Worm (Caenorhabditis elegans) whole organism, L2 larva: ENCODE measurements around the gene M02E1.3.

Experiments
- F13H6.1 ChIP-seq: sonication (generic microtip); optimal IDR thresholded peaks from 2 replicates; lab custom pipeline; 2016; ENCODE audit warnings: missing genetic modification characterization, missing compliant biosample characterization
- R02D3.7 ChIP-seq: fragments of 150-350 bp; optimal IDR thresholded peaks from 2 replicates; lab custom pipeline; 2014; ENCODE audit warnings: missing biosample characterization, missing genetic modification characterization
- ZK546.5 ChIP-seq: sonication (generic microtip); optimal IDR thresholded peaks from 2 replicates; lab custom pipeline; 2017; ENCODE audit warnings: missing biosample characterization, missing genetic modification characterization
- aly-2 ChIP-seq: fragments of 150-350 bp; optimal IDR thresholded peaks from 2 replicates; lab custom pipeline; 2014; ENCODE audit warnings: missing biosample characterization, missing genetic modification characterization
- ama-1 ChIP-seq: fragments of 150-350 bp; optimal IDR thresholded peaks from 2 replicates; lab custom pipeline; 2018; ENCODE audit warnings: inconsistent platforms
- egl-27 ChIP-seq: sonication (generic microtip); optimal IDR thresholded peaks from 3 replicates; lab custom pipeline; 2017; ENCODE audit warnings: missing biosample characterization, missing genetic modification reagents, missing genetic modification characterization
- lin-13 ChIP-seq: fragments of 150-350 bp; optimal IDR thresholded peaks from 2 replicates; lab custom pipeline; 2014; ENCODE audit warnings: missing biosample characterization, missing genetic modification reagents, missing genetic modification characterization
- mdl-1 ChIP-seq, 2 experiments: fragments of 150-350 bp in 1 of 2; sonication (generic microtip) in 1 of 2; optimal IDR thresholded peaks; 2 replicates each; lab custom pipeline; 2017; ENCODE audit warnings: missing biosample characterization in 2 of 2, missing genetic modification characterization in 2 of 2
- nhr-11 ChIP-seq: fragments of 150-350 bp; optimal IDR thresholded peaks from 2 replicates; lab custom pipeline; 2014; ENCODE audit warnings: missing biosample characterization, missing genetic modification characterization
- nhr-21 ChIP-seq: fragments of 150-350 bp; optimal IDR thresholded peaks from 2 replicates; lab custom pipeline; 2014; ENCODE audit warnings: missing biosample characterization, missing genetic modification characterization
- nhr-6 ChIP-seq: fragments of 150-350 bp; optimal IDR thresholded peaks from 2 replicates; lab custom pipeline; 2014; ENCODE audit warnings: missing biosample characterization, missing genetic modification characterization
- skn-1 ChIP-seq: sonication (generic microtip); optimal IDR thresholded peaks from 2 replicates; lab custom pipeline; 2017; ENCODE audit warnings: missing biosample characterization, missing genetic modification characterization
- unc-62 ChIP-seq: fragments of 150-350 bp; optimal IDR thresholded peaks from 2 replicates; lab custom pipeline; 2014; ENCODE audit warnings: missing biosample characterization, missing genetic modification reagents, missing genetic modification characterization
- ztf-4 ChIP-seq: fragments of 150-350 bp; optimal IDR thresholded peaks from 2 replicates; lab custom pipeline; 2014; ENCODE audit warnings: missing biosample characterization, missing genetic modification characterization

DNA sequence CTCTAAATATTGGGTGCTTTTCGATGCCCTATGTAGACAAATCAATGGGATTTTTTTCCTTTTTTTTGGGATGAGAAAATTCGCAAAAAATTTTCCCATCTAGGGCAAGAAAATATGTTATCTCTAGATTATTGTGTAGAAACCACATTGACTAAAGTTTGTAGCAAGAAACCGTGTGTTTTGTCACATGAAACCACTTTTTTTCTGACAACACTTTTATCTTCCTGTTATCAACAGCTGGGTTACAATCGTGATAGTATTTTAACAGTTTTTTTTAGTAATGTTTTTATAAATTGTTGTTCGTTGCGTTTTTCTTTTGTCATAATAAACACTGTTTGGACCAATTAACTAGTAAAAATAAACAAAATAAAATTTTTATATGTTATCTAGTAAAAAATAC, 10.1 kb upstream of the M02E1.3 start:
- no peak for TF ChIP-seq ztf-4 (tag; lab: Kevin White, UChicago)
- TF ChIP-seq ama-1 = no peak
- TF ChIP-seq egl-27 (tag; lab: Kevin White, UChicago) = no peak
- no peak for TF ChIP-seq F13H6.1 (tag; lab: Kevin White, UChicago)
- no peak for TF ChIP-seq unc-62
- no peak for TF ChIP-seq skn-1 (tag; lab: Kevin White, UChicago)
- TF ChIP-seq ZK546.5 (tag; lab: Kevin White, UChicago) = no peak
- no peak for TF ChIP-seq R02D3.7 (tag; lab: Kevin White, UChicago)
- TF ChIP-seq mdl-1 (tag; optimal IDR thresholded peaks at IDR 0.05; lab: Kevin White, UChicago) = no peak
- TF ChIP-seq nhr-21 (tag; lab: Kevin White, UChicago) = no peak
- TF ChIP-seq nhr-11 (tag; lab: Kevin White, UChicago) = no peak
- no peak for TF ChIP-seq nhr-6
- TF ChIP-seq lin-13 (GFP tag; lab: Kevin White, UChicago) = no peak
- TF ChIP-seq aly-2 (tag; lab: Kevin White, UChicago) = no peak
